Worm (Caenorhabditis elegans) whole organism, mixed stage, embryonic: ENCODE measurements around the gene F36H12.9.
"Not testable (repeated sequence)": the region's sequence is repeated elsewhere in the genome, so short reads cannot be mapped to it uniquely, and the experiment has no call there.

ENCODE experiments used
- M03D4.4 ChIP-seq: sonication (generic microtip); optimal IDR thresholded peaks from 2 replicates; lab custom pipeline; 2017; ENCODE audit warnings: mild to moderate bottlenecking, missing genetic modification characterization, missing compliant biosample characterization
- bed-3 ChIP-seq: fragments of 200-800 bp; sonication (Bioruptor generic); optimal IDR thresholded peaks from 3 replicates; lab custom pipeline; 2018; ENCODE audit warnings: mild to moderate bottlenecking, missing genetic modification characterization, moderate library complexity, missing compliant biosample characterization
- ceh-39 ChIP-seq: fragments of 150-350 bp; optimal IDR thresholded peaks from 2 replicates; lab custom pipeline; 2014; ENCODE audit warnings: missing biosample characterization, missing genetic modification characterization
- ceh-43 ChIP-seq: fragments of 200-800 bp; sonication (Bioruptor generic); optimal IDR thresholded peaks from 2 replicates; lab custom pipeline; 2018; ENCODE audit warnings: mild to moderate bottlenecking, missing genetic modification characterization, moderate library complexity, missing compliant biosample characterization
- ceh-83 ChIP-seq: fragments of 200-800 bp; sonication (Bioruptor generic); optimal IDR thresholded peaks from 2 replicates; lab custom pipeline; 2018; ENCODE audit warnings: mild to moderate bottlenecking, missing genetic modification characterization, missing compliant biosample characterization
- cnd-1 ChIP-seq: fragments of 200-800 bp; sonication (Bioruptor generic); optimal IDR thresholded peaks from 2 replicates; lab custom pipeline; 2018; ENCODE audit warnings: mild to moderate bottlenecking, missing genetic modification characterization, missing compliant biosample characterization
- drap-1 ChIP-seq: fragments of 200-800 bp; sonication (Bioruptor generic); optimal IDR thresholded peaks from 3 replicates; lab custom pipeline; 2018; ENCODE audit warnings: mild to moderate bottlenecking, missing genetic modification characterization, missing compliant biosample characterization
- elt-1 ChIP-seq: sonication (generic microtip); optimal IDR thresholded peaks from 2 replicates; lab custom pipeline; 2017; ENCODE audit warnings: missing genetic modification characterization, mild to moderate bottlenecking, missing compliant biosample characterization, antibody characterized with exemption, moderate library complexity, borderline replicate concordance; ENCODE audit not compliant: insufficient read depth
- elt-3 ChIP-seq: fragments of 150-350 bp; optimal IDR thresholded peaks from 2 replicates; lab custom pipeline; 2014; ENCODE audit warnings: missing biosample characterization, missing genetic modification characterization
- flh-1 ChIP-seq: fragments of 200-800 bp; sonication (Bioruptor generic); optimal IDR thresholded peaks from 2 replicates; lab custom pipeline; 2018; ENCODE audit warnings: mild to moderate bottlenecking, missing genetic modification characterization, moderate library complexity, missing compliant biosample characterization
- ham-2 ChIP-seq: fragments of 200-800 bp; sonication (Bioruptor generic); optimal IDR thresholded peaks from 2 replicates; lab custom pipeline; 2018; ENCODE audit warnings: mild to moderate bottlenecking, missing genetic modification characterization, missing compliant biosample characterization
- hlh-1 ChIP-seq: fragments of 150-350 bp; optimal IDR thresholded peaks from 2 replicates; lab custom pipeline; 2014; ENCODE audit warnings: missing biosample characterization, missing genetic modification reagents, missing genetic modification characterization
- lin-32 ChIP-seq: fragments of 200-800 bp; sonication (Bioruptor generic); optimal IDR thresholded peaks from 2 replicates; lab custom pipeline; 2018; ENCODE audit warnings: mild to moderate bottlenecking, missing genetic modification characterization, missing compliant biosample characterization
- lsy-2 ChIP-seq: fragments of 150-350 bp; optimal IDR thresholded peaks from 2 replicates; lab custom pipeline; 2014; ENCODE audit warnings: missing biosample characterization, missing genetic modification characterization
- mab-5 ChIP-seq: fragments of 150-350 bp; optimal IDR thresholded peaks from 2 replicates; lab custom pipeline; 2014; ENCODE audit warnings: missing biosample characterization, missing genetic modification characterization
- mep-1 ChIP-seq: fragments of 150-350 bp; optimal IDR thresholded peaks from 2 replicates; lab custom pipeline; 2017; ENCODE audit warnings: missing biosample characterization, missing genetic modification reagents, missing genetic modification characterization, inconsistent platforms
- mls-2 ChIP-seq: sonication (generic microtip); optimal IDR thresholded peaks from 2 replicates; lab custom pipeline; 2016; ENCODE audit warnings: mild to moderate bottlenecking, missing genetic modification characterization, moderate library complexity, missing compliant biosample characterization
- nhr-12 ChIP-seq: fragments of 150-350 bp; optimal IDR thresholded peaks from 2 replicates; lab custom pipeline; 2014; ENCODE audit warnings: missing biosample characterization, missing genetic modification characterization
- nhr-2 ChIP-seq: fragments of 150-350 bp; optimal IDR thresholded peaks from 2 replicates; lab custom pipeline; 2014; ENCODE audit warnings: missing biosample characterization, missing genetic modification characterization
- nhr-237 ChIP-seq: fragments of 150-350 bp; optimal IDR thresholded peaks from 2 replicates; lab custom pipeline; 2014; ENCODE audit warnings: missing biosample characterization, missing genetic modification characterization
- nhr-28 ChIP-seq: fragments of 150-350 bp; optimal IDR thresholded peaks from 2 replicates; lab custom pipeline; 2014; ENCODE audit warnings: missing biosample characterization, missing genetic modification characterization
- pha-4 ChIP-seq: fragments of 150-350 bp; optimal IDR thresholded peaks from 2 replicates; lab custom pipeline; 2018; ENCODE audit warnings: missing biosample characterization, missing genetic modification reagents, missing genetic modification characterization
- sem-2 ChIP-seq: fragments of 200-800 bp; sonication (Bioruptor generic); optimal IDR thresholded peaks from 2 replicates; lab custom pipeline; 2018; ENCODE audit warnings: mild to moderate bottlenecking, missing genetic modification characterization, missing compliant biosample characterization
- snpc-4 ChIP-seq: fragments of 150-350 bp; optimal IDR thresholded peaks from 2 replicates; lab custom pipeline; 2014; ENCODE audit warnings: missing biosample characterization, missing genetic modification characterization
- sptf-1 ChIP-seq: sonication (generic microtip); optimal IDR thresholded peaks from 2 replicates; lab custom pipeline; 2017; ENCODE audit warnings: mild to moderate bottlenecking, missing genetic modification characterization, moderate library complexity, missing compliant biosample characterization
- tbx-8 ChIP-seq: fragments of 200-800 bp; sonication (Bioruptor generic); optimal IDR thresholded peaks from 2 replicates; lab custom pipeline; 2018; ENCODE audit warnings: mild to moderate bottlenecking, missing genetic modification characterization, moderate library complexity, missing compliant biosample characterization
- unc-120 ChIP-seq: sonication (generic microtip); optimal IDR thresholded peaks from 2 replicates; lab custom pipeline; 2017; ENCODE audit warnings: missing genetic modification characterization, missing compliant biosample characterization; ENCODE audit not compliant: poor library complexity, severe bottlenecking
- unc-39 ChIP-seq: fragments of 150-350 bp; optimal IDR thresholded peaks from 2 replicates; lab custom pipeline; 2014; ENCODE audit warnings: missing biosample characterization, missing genetic modification characterization
- unc-62 ChIP-seq: fragments of 150-350 bp; optimal IDR thresholded peaks from 2 replicates; lab custom pipeline; 2014; ENCODE audit warnings: missing biosample characterization, missing genetic modification reagents, missing genetic modification characterization
- ztf-11 ChIP-seq: fragments of 150-350 bp; optimal IDR thresholded peaks from 2 replicates; lab custom pipeline; 2014; ENCODE audit warnings: missing biosample characterization, missing genetic modification characterization

F36H12.9 gene

ce11 chrIV:5281457-5281856, 24.6 kb downstream of the F36H12.9 start:
- TF ChIP-seq lsy-2 (tag; lab: Kevin White, UChicago) (no peak), drap-1 (GFP tag; lab: Kevin White, UChicago) (no peak), nhr-237 (tag; lab: Kevin White, UChicago) (no peak), ceh-83 (no peak), pha-4 (no peak), hlh-1 (tag; lab: Kevin White, UChicago) (no peak), mab-5 (tag; lab: Kevin White, UChicago) (no peak), ceh-43 (GFP tag; lab: Kevin White, UChicago) (no peak), bed-3 (GFP tag; lab: Kevin White, UChicago) (no peak), elt-1 (no peak), snpc-4 (tag; lab: Kevin White, UChicago) (no peak)

- no peak for TF ChIP-seq sptf-1 (tag; lab: Kevin White, UChicago)
These were observed 30.4 kb downstream of the F36H12.9 start for ce11 chrIV:5287190-5287589.

ce11 chrIV:5288932-5289331, 32.1 kb downstream of the F36H12.9 start:
- no peak for TF ChIP-seq elt-3
- TF ChIP-seq mls-2 (tag; lab: Kevin White, UChicago) = no peak
- no peak for TF ChIP-seq ham-2 (GFP tag; lab: Kevin White, UChicago)

- no peak for TF ChIP-seq M03D4.4
- TF ChIP-seq bed-3 (GFP tag; lab: Kevin White, UChicago) = no peak
- no peak for TF ChIP-seq cnd-1 (tag; lab: Kevin White, UChicago)
- TF ChIP-seq nhr-2 (tag; lab: Kevin White, UChicago) = no peak
- TF ChIP-seq ceh-83 = no peak
- no peak for TF ChIP-seq pha-4
- TF ChIP-seq ham-2 (GFP tag; lab: Kevin White, UChicago) = no peak
- TF ChIP-seq ceh-39 = no peak
- TF ChIP-seq unc-120 = no peak
- TF ChIP-seq nhr-237 (tag; lab: Kevin White, UChicago) = no peak
- TF ChIP-seq ceh-43 (GFP tag; lab: Kevin White, UChicago) = no peak
- no peak for TF ChIP-seq sptf-1 (tag; lab: Kevin White, UChicago)
- no peak for TF ChIP-seq elt-3
- TF ChIP-seq lin-32 (GFP tag; lab: Kevin White, UChicago) = no peak
- no peak for TF ChIP-seq unc-62 (GFP tag; lab: Kevin White, UChicago)
- TF ChIP-seq lsy-2 (tag; lab: Kevin White, UChicago) = no peak
These were observed 33.7 kb downstream of the F36H12.9 start, which contains the start of gene nlp-47 for ce11 chrIV:5290547-5290946. TSS of gene nlp-47 (plus strand) at chrIV:5290847.

DNA sequence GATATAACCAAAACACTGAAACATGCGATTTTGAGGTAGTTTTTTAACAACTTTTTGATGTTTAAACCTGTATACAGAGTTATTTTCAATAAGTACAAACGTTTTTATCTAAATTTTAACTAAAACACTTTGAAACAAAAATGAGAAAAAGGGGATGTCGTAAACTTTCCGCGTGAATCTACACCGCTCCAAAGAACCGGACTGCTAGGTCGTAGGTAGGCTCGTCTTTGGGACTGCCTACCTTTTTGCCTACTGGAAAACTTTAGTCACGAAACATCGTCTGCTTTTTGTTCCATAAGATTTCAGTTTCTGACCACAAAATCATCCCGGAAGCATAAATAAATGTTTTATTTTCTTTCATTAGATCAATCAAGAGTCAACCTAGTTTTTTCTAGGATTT, 34.4 kb downstream of the F36H12.9 start:
- no peak for TF ChIP-seq mls-2 (tag; lab: Kevin White, UChicago)

DNA sequence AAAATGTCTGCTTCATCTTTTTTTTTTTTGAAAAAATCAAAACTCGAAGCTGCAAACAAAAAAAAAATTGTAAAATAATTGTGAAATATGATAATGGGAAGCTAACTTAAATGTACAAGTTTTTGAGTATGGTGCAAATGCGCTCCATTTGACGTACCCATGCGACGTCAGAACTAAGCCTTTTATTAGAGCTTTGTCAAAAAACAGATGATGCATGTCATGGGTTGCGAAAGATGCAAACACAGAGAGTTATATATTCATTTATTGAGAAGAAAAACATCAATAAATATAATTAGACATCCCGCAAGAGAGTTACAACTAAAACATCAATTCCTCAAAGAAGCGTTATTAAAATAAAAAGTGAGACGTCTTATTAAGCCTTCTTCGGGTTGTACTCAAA, 37.6 kb downstream of the F36H12.9 start:
- no peak for TF ChIP-seq mls-2 (tag; lab: Kevin White, UChicago)
- no peak for TF ChIP-seq nhr-12
- TF ChIP-seq pha-4 = no peak
- TF ChIP-seq drap-1 (GFP tag; lab: Kevin White, UChicago) = no peak
- TF ChIP-seq M03D4.4 = no peak
- TF ChIP-seq ham-2 (GFP tag; lab: Kevin White, UChicago) = no peak
- no peak for TF ChIP-seq mab-5 (tag; lab: Kevin White, UChicago)
- TF ChIP-seq unc-62 (GFP tag; lab: Kevin White, UChicago) = no peak

DNA sequence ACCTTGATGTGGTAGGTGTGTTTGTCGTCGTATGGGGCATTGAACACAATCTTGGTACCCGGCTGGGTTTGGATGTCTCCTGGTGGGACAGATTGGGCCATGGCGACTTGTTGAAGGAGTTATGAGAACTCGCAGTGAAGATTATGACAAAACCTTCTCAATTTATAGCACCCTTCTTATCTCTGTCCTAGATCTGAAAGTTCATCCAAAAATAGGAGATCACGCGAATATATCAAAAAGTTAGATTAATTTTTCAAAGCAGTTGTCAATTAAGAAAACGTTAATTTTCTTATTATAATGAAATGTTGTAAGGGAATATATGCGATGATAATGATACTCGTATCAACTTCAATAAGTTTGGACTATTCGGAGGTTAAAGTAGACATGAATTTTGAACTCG, 38.4 kb downstream of the F36H12.9 start, which contains the start of gene msp-51:
Gene msp-51 (minus strand): TSS at position 101 of the 400 bp plus-strand sequence.
- not testable (repeated sequence) for TF ChIP-seq mep-1 (tag; lab: Kevin White, UChicago); nhr-28 (tag; lab: Kevin White, UChicago); pha-4

- no peak for TF ChIP-seq nhr-237 (tag; lab: Kevin White, UChicago)
- no peak for TF ChIP-seq hlh-1 (tag; lab: Kevin White, UChicago)
- TF ChIP-seq ceh-43 (GFP tag; lab: Kevin White, UChicago) = no peak
- no peak for TF ChIP-seq mep-1 (tag; lab: Kevin White, UChicago)
- no peak for TF ChIP-seq nhr-2 (tag; lab: Kevin White, UChicago)
- TF ChIP-seq unc-39 = no peak
- no peak for TF ChIP-seq sptf-1 (tag; lab: Kevin White, UChicago)
- no peak for TF ChIP-seq tbx-8 (GFP tag; lab: Kevin White, UChicago)
- TF ChIP-seq unc-120 = no peak
- TF ChIP-seq sem-2 (GFP tag; lab: Kevin White, UChicago) = no peak
- no peak for TF ChIP-seq lin-32 (GFP tag; lab: Kevin White, UChicago)
- TF ChIP-seq bed-3 (GFP tag; lab: Kevin White, UChicago) = no peak
- no peak for TF ChIP-seq M03D4.4
- TF ChIP-seq elt-3 = no peak
- TF ChIP-seq drap-1 (GFP tag; lab: Kevin White, UChicago) = no peak
- no peak for TF ChIP-seq ztf-11
- TF ChIP-seq mab-5 (tag; lab: Kevin White, UChicago) = no peak
- no peak for TF ChIP-seq ham-2 (GFP tag; lab: Kevin White, UChicago)
- TF ChIP-seq lsy-2 (tag; lab: Kevin White, UChicago) = no peak
- no peak for TF ChIP-seq flh-1 (GFP tag; lab: Kevin White, UChicago)
- TF ChIP-seq, all 35 proteins: peak for 0
These were observed 40.7 kb downstream of the F36H12.9 start, which contains the start of the genes ZK354.6 and msp-113 for ce11 chrIV:5297436-5298012. TSS of gene ZK354.6 (minus strand) at chrIV:5297536. TSS of gene msp-113 (plus strand) at chrIV:5297962.
